Worm (Caenorhabditis elegans): ENCODE results near the gene acc-4.

The acc-4 gene

ce11 chrIII:13434404-13434803 is 49.5 kb downstream of the acc-4 start, which contains the start of gene F45G2.7:
Gene F45G2.7, minus strand, starts transcription at chrIII:13434504.
- TF ChIP-seq T22C8.4 (GFP tag; IDR thresholded peaks at IDR 0.05) (no peak), ztf-23 (GFP tag; IDR thresholded peaks at IDR 0.05) (no peak), tab-1 (GFP tag; IDR thresholded peaks at IDR 0.05) (no peak), klf-2 (GFP tag; conservative IDR thresholded peaks at IDR 0.05) (no peak), flt-1 (GFP tag; IDR thresholded peaks at IDR 0.05) (no peak), med-1 (GFP tag; optimal IDR thresholded peaks at IDR 0.05; ENCODE audit: insufficient read depth) (no peak), ref-1 (GFP tag; conservative IDR thresholded peaks at IDR 0.05) (no peak), ztf-29 (GFP tag; IDR thresholded peaks at IDR 0.05) (no peak), cog-1 (tag; optimal IDR thresholded peaks at IDR 0.05) (no peak)
